Fruit fly (Drosophila melanogaster): ENCODE measurements around the gene fd3F.

Gene fd3F

DNA sequence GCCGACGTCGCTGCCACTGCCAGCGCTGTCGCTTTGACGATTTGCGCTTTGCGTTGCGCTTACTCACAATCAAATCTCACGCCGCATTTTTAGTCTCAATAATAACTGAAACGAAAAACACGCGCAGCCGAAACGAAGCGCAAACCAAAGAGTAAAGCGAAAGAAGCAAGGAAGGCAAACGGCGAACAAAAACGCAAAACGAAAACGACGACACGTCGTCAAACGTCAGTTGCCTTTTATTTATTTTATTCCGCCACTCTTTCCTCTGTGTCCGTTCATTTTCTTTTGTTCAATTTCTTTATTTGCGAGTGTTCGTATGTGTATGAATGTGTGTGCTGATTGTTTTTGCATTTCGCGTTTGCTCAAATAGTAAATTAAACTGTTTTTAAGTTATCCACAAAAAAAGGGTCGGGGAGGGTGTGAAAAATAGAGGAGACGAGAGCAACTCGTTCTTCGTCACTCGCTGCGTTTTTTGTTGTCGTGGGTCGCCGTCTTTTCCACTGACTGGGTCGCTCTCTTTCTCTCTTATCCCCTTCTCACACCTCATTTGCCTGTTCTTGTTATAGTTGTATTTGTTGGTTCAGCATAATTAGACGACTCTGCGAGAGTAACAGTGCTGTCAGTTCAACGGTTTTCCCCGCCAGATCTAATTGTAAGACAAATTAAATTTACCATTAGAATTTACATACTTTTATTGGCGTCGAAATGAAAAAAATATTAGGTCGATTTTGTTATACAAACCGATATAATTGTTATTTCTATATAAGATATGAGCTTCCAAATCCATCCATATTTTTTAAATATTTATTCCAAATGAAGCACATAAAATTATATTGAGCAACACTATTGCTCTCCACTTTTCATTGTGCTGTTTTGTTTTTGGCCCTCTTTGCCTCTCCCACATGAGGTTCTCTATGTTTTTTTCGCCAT lies 29.0 kb upstream of the fd3F start (continued):
- TF ChIP-seq CG13894 (tag; optimal IDR thresholded peaks at IDR 0.05) (peak; percentile 78), sens (GFP tag) (peak; percentile 94), CG3995 (GFP tag; optimal IDR thresholded peaks at IDR 0.05) (peak; percentile 17), CG42726 (GFP tag; IDR thresholded peaks at IDR 0.05; ENCODE audit: partially characterized antibody) (no peak), run (tag; optimal IDR thresholded peaks at IDR 0.05) (no peak), slou (GFP tag; optimal IDR thresholded peaks at IDR 0.05) (peak; percentile 50), CG1529 (GFP tag; optimal IDR thresholded peaks at IDR 0.05) (peak; percentile 24), zf30C (GFP tag; optimal IDR thresholded peaks at IDR 0.05) (no peak), sisA (GFP tag; IDR thresholded peaks at IDR 0.05) (no peak), cwo (GFP tag; optimal IDR thresholded peaks at IDR 0.05) (peak; percentile 77), CG14710 (tag; optimal IDR thresholded peaks at IDR 0.05) (peak; percentile 65), CG7745 (tag; optimal IDR thresholded peaks at IDR 0.05) (peak; percentile 53), nau (GFP tag; optimal IDR thresholded peaks at IDR 0.05) (peak; percentile 50), CG13624 (GFP tag; optimal IDR thresholded peaks at IDR 0.05) (peak; percentile 39), az2 (GFP tag; optimal IDR thresholded peaks at IDR 0.05) (peak; percentile 56), insv (GFP tag; optimal IDR thresholded peaks at IDR 0.05) (peak in 1 of 2 experiments; percentile 23), jing (GFP tag; optimal IDR thresholded peaks at IDR 0.05) (peak; percentile 11), crol (GFP tag; IDR thresholded peaks at IDR 0.05) (peak; percentile 69), CG17186 (GFP tag; optimal IDR thresholded peaks at IDR 0.05) (no peak), ttk (GFP tag; IDR thresholded peaks at IDR 0.05) (peak; percentile 42; the same call in 1 of the 2 replicates), Trl (optimal IDR thresholded peaks at IDR 0.05) (peak; percentile 65 to 84), Trl (GFP tag; optimal IDR thresholded peaks at IDR 0.05) (peak; percentile 53), CG6683 (GFP tag; optimal IDR thresholded peaks at IDR 0.05) (peak; percentile 74), gro (GFP tag; optimal IDR thresholded peaks at IDR 0.05) (no peak), org-1 (GFP tag; optimal IDR thresholded peaks at IDR 0.05) (peak; percentile 68), Pdp1 (GFP tag; optimal IDR thresholded peaks at IDR 0.05) (peak; percentile 45 to 47), cg (GFP tag; optimal IDR thresholded peaks at IDR 0.05) (peak; percentile 49), pum (GFP tag; optimal IDR thresholded peaks at IDR 0.05) (peak; percentile 22), Xrp1 (GFP tag; IDR thresholded peaks at IDR 0.05) (peak; percentile 80), Drgx (GFP tag; IDR thresholded peaks at IDR 0.05) (peak; percentile 67; the same call in 1 of the 2 replicates), CG33213 (GFP tag; optimal IDR thresholded peaks at IDR 0.05) (peak; percentile 8), Sox100B (GFP tag; optimal IDR thresholded peaks at IDR 0.05) (peak; percentile 63), CG15073 (GFP tag; optimal IDR thresholded peaks at IDR 0.05) (no peak), CG9727 (GFP tag; optimal IDR thresholded peaks at IDR 0.05) (peak; percentile 76), crp (GFP tag; optimal IDR thresholded peaks at IDR 0.05) (no peak), Aef1 (GFP tag; IDR thresholded peaks at IDR 0.05) (peak; percentile 59; the same call in 2 of the 3 replicates), CG4424 (GFP tag; optimal IDR thresholded peaks at IDR 0.05) (peak; percentile 62), CG7357 (GFP tag; IDR thresholded peaks at IDR 0.05) (no peak), CG2129 (GFP tag; IDR thresholded peaks at IDR 0.05; ENCODE audit: partially characterized antibody) (no peak), CG17612 (GFP tag; IDR thresholded peaks at IDR 0.05) (no peak), CrebB (tag; optimal IDR thresholded peaks at IDR 0.05) (peak; percentile 54), CG31441 (GFP tag; IDR thresholded peaks at IDR 0.05) (peak; percentile 76), sc (optimal IDR thresholded peaks at IDR 0.05) (no peak), sc (GFP tag; optimal IDR thresholded peaks at IDR 0.05) (peak; percentile 29), vfl (GFP tag; optimal IDR thresholded peaks at IDR 0.05) (peak; percentile 77), onecut (GFP tag; IDR thresholded peaks at IDR 0.05) (peak; percentile 27), Camta (GFP tag; optimal IDR thresholded peaks at IDR 0.05) (peak; percentile 38), ken (GFP tag; IDR thresholded peaks at IDR 0.05) (no peak), CG8478 (optimal IDR thresholded peaks at IDR 0.05) (no peak), CG4854 (GFP tag; optimal IDR thresholded peaks at IDR 0.05) (peak; percentile 12)

Data from whole organism, embryonic.